Fruit fly (Drosophila melanogaster) whole organism, wandering third instar larva: Measurements from ENCODE around the gene spn-B.

Source experiments
- CG9705 ChIP-seq: fragments of 200-800 bp; sonication (Bioruptor generic); optimal IDR thresholded peaks from 2 replicates; lab custom pipeline; 2018; ENCODE audit warnings: missing biosample characterization, mild to moderate bottlenecking, missing genetic modification characterization
- Hr78 ChIP-seq: fragments of >200 bp; optimal IDR thresholded peaks from 2 replicates; lab custom pipeline; 2017; ENCODE audit warnings: missing biosample characterization, missing genetic modification characterization
- Hr83 ChIP-seq: fragments of 200-300 bp; sonication (Bioruptor generic); optimal IDR thresholded peaks from 2 replicates; lab custom pipeline; 2016; ENCODE audit warnings: missing biosample characterization, mild to moderate bottlenecking, missing genetic modification characterization, moderate library complexity; ENCODE audit not compliant: poor library complexity, severe bottlenecking
- Jra ChIP-seq: sonication (Bioruptor generic); optimal IDR thresholded peaks from 2 replicates; lab custom pipeline; 2016; ENCODE audit warnings: missing biosample characterization, missing genetic modification characterization
- Rel ChIP-seq, 2 experiments: fragments of 200-800 bp; sonication (Bioruptor generic) in 1 of 2; optimal IDR thresholded peaks; 2 replicates in 1 of 2; 3 replicates in 1 of 2; lab custom pipeline; 2016 to 2019; ENCODE audit warnings: mild to moderate bottlenecking in 2 of 2, missing biosample characterization in 2 of 2, missing genetic modification characterization in 2 of 2, moderate library complexity in 1 of 2
- br ChIP-seq: fragments of 200-800 bp; sonication (Bioruptor generic); optimal IDR thresholded peaks from 2 replicates; lab custom pipeline; 2016; ENCODE audit warnings: missing biosample characterization, missing genetic modification characterization
- dl ChIP-seq, 2 experiments: fragments of 175-275, 200-275 bp in 1 of 2; fragments of 200-275 bp in 1 of 2; sonication (Bioruptor generic); optimal IDR thresholded peaks; lab custom pipeline; 2018; ENCODE audit warnings: mild to moderate bottlenecking in 2 of 2, missing biosample characterization in 2 of 2, missing genetic modification characterization in 2 of 2, moderate library complexity in 2 of 2; ENCODE audit not compliant: partially characterized antibody in 2 of 2, insufficient read depth in 1 of 2
- fru ChIP-seq: fragments of 200-800 bp; sonication (Bioruptor generic); optimal IDR thresholded peaks from 3 replicates; lab custom pipeline; 2016; ENCODE audit warnings: missing biosample characterization, mild to moderate bottlenecking, missing genetic modification characterization
- lola ChIP-seq: fragments of >200 bp; optimal IDR thresholded peaks from 2 replicates; lab custom pipeline; 2017; ENCODE audit warnings: missing biosample characterization, missing genetic modification characterization
- sv ChIP-seq: fragments of 200-800 bp; sonication (Bioruptor generic); optimal IDR thresholded peaks from 3 replicates; lab custom pipeline; 2016; ENCODE audit warnings: missing biosample characterization, missing genetic modification characterization
- tai ChIP-seq: sonication (Bioruptor generic); optimal IDR thresholded peaks from 2 replicates; lab custom pipeline; 2016; ENCODE audit warnings: missing biosample characterization, missing genetic modification characterization
- usp ChIP-seq: fragments of >200 bp; optimal IDR thresholded peaks from 2 replicates; lab custom pipeline; 2017; ENCODE audit warnings: missing biosample characterization, missing genetic modification characterization

dm6 chr3R:14356619-14357018 lies 28.8 kb downstream of the spn-B start:
- TF ChIP-seq CG9705 (no peak), Rel (GFP tag; optimal IDR thresholded peaks at IDR 0.05; lab: Kevin White, UChicago) (no peak), Rel (tag; optimal IDR thresholded peaks at IDR 0.05; lab: Kevin White, UChicago) (no peak), Hr83 (GFP tag; lab: Kevin White, UChicago) (peak; percentile 10), Hr78 (GFP tag; lab: Kevin White, UChicago) (no peak), lola (no peak), sv (no peak), usp (no peak), br (peak; percentile 18), fru (GFP tag; lab: Kevin White, UChicago) (peak; percentile 53), tai (GFP tag; lab: Kevin White, UChicago) (no peak), dl (GFP tag; optimal IDR thresholded peaks at IDR 0.05; lab: Kevin White, UChicago; ENCODE audit: insufficient read depth in 1 of 2, partially characterized antibody in 2 of 2) (no peak), Jra (GFP tag; lab: Kevin White, UChicago) (no peak)
